Worm (Caenorhabditis elegans) whole organism, mixed stage, embryonic: ENCODE results near the gene ZK185.5.

ENCODE experiments used
- ceh-39 ChIP-seq: fragments of 150-350 bp; optimal IDR thresholded peaks from 2 replicates; lab custom pipeline; 2014; ENCODE audit warnings: missing biosample characterization, missing genetic modification characterization
- ces-1 ChIP-seq: fragments of 150-350 bp; optimal IDR thresholded peaks from 2 replicates; lab custom pipeline; 2014; ENCODE audit warnings: missing biosample characterization, missing genetic modification reagents, missing genetic modification characterization
- elt-3 ChIP-seq: fragments of 150-350 bp; optimal IDR thresholded peaks from 2 replicates; lab custom pipeline; 2014; ENCODE audit warnings: missing biosample characterization, missing genetic modification characterization

Gene ZK185.5

DNA sequence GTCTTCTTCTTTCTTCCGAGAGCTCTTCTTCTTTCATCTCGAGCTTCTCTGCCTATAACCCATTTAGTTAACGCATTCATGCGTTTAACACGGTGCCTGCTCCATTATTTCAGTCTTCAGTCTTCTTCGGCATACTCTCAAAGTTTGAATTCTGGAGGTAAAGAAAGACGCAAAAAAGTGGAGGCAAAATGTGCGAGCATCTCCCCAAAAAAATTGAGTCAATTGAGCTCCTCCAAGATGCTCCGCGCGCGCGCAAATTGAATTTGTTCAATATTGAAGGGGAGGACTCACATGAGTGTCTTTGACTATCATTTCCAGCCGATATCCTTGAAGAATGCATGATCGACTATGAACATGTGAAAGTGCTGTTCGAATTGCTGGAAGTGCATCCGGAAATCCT is 40.6 kb downstream of the ZK185.5 start:
- no peak for TF ChIP-seq ceh-39 (tag; lab: Kevin White, UChicago)
- TF ChIP-seq ces-1 (GFP tag; lab: Kevin White, UChicago): peak; percentile 87
- TF ChIP-seq elt-3 (tag; lab: Kevin White, UChicago): no peak
